Worm (Caenorhabditis elegans) whole organism, L3 larva: Measurements from ENCODE around the gene C10A4.9.

Source experiments
- R02D3.7 ChIP-seq: fragments of 150-350 bp; optimal IDR thresholded peaks from 2 replicates; lab custom pipeline; 2014; ENCODE audit warnings: missing biosample characterization, missing genetic modification characterization
- ZK546.5 ChIP-seq: sonication (generic microtip); optimal IDR thresholded peaks from 2 replicates; lab custom pipeline; 2017; ENCODE audit warnings: missing biosample characterization, missing genetic modification characterization
- aly-2 ChIP-seq: fragments of 150-350 bp; optimal IDR thresholded peaks from 2 replicates; lab custom pipeline; 2014; ENCODE audit warnings: missing biosample characterization, missing genetic modification characterization
- ama-1 ChIP-seq: fragments of 150-350 bp; optimal IDR thresholded peaks from 2 replicates; lab custom pipeline; 2018
- ceh-16 ChIP-seq: sonication (generic microtip); optimal IDR thresholded peaks from 2 replicates; lab custom pipeline; 2017; ENCODE audit warnings: missing biosample characterization, missing genetic modification characterization
- ceh-28 ChIP-seq: fragments of 150-350 bp; optimal IDR thresholded peaks from 2 replicates; lab custom pipeline; 2014; ENCODE audit warnings: missing biosample characterization, missing genetic modification reagents, missing genetic modification characterization
- ceh-82 ChIP-seq: fragments of 150-350 bp; optimal IDR thresholded peaks from 2 replicates; lab custom pipeline; 2014; ENCODE audit warnings: missing biosample characterization, missing genetic modification characterization
- egl-27 ChIP-seq: sonication (generic microtip); optimal IDR thresholded peaks from 4 replicates; lab custom pipeline; 2017; ENCODE audit warnings: missing biosample characterization, missing genetic modification reagents, missing genetic modification characterization
- egl-5 ChIP-seq: fragments of 150-350 bp; optimal IDR thresholded peaks from 2 replicates; lab custom pipeline; 2017; ENCODE audit warnings: missing biosample characterization, missing genetic modification reagents, missing genetic modification characterization, inconsistent platforms
- elt-1 ChIP-seq: fragments of 150-350 bp; optimal IDR thresholded peaks from 2 replicates; lab custom pipeline; 2014; ENCODE audit warnings: missing biosample characterization, missing genetic modification characterization
- elt-2 ChIP-seq: sonication (generic microtip); optimal IDR thresholded peaks from 2 replicates; lab custom pipeline; 2016; ENCODE audit warnings: missing genetic modification reagents, mild to moderate bottlenecking, missing genetic modification characterization, missing compliant biosample characterization
- elt-3 ChIP-seq, 3 experiments: fragments of 150-350 bp in 1 of 3; sonication (generic microtip) in 2 of 3; optimal IDR thresholded peaks; 2 replicates in 2 of 3; 4 replicates in 1 of 3; lab custom pipeline; 2014 to 2017; ENCODE audit warnings: missing biosample characterization in 3 of 3, missing genetic modification characterization in 3 of 3
- eor-1 ChIP-seq, 2 experiments: fragments of 150-350 bp; optimal IDR thresholded peaks; 2 replicates each; lab custom pipeline; 2014 to 2018; ENCODE audit warnings: missing biosample characterization in 2 of 2, missing genetic modification characterization in 2 of 2
- fkh-10 ChIP-seq: sonication (generic microtip); optimal IDR thresholded peaks from 2 replicates; lab custom pipeline; 2017; ENCODE audit warnings: missing biosample characterization, missing genetic modification reagents, missing genetic modification characterization
- fkh-2 ChIP-seq: fragments of 150-350 bp; optimal IDR thresholded peaks from 2 replicates; lab custom pipeline; 2014; ENCODE audit warnings: missing biosample characterization, missing genetic modification reagents, missing genetic modification characterization
- fos-1 ChIP-seq: fragments of 150-350 bp; optimal IDR thresholded peaks from 2 replicates; lab custom pipeline; 2014; ENCODE audit warnings: missing biosample characterization, missing genetic modification characterization
- hmg-11 ChIP-seq: sonication (generic microtip); optimal IDR thresholded peaks from 2 replicates; lab custom pipeline; 2016; ENCODE audit warnings: missing genetic modification characterization, missing compliant biosample characterization
- jun-1 ChIP-seq: fragments of 150-350 bp; optimal IDR thresholded peaks from 2 replicates; lab custom pipeline; 2014; ENCODE audit warnings: missing biosample characterization, missing genetic modification reagents, missing genetic modification characterization
- lin-15B ChIP-seq: fragments of 150-350 bp; optimal IDR thresholded peaks from 2 replicates; lab custom pipeline; 2014; ENCODE audit warnings: missing biosample characterization, missing genetic modification characterization
- lin-39 ChIP-seq: fragments of 150-350 bp; optimal IDR thresholded peaks from 2 replicates; lab custom pipeline; 2018; ENCODE audit warnings: missing biosample characterization, missing genetic modification reagents, missing genetic modification characterization
- lsy-12 ChIP-seq: sonication (generic microtip); optimal IDR thresholded peaks from 2 replicates; lab custom pipeline; 2016; ENCODE audit warnings: mild to moderate bottlenecking, missing genetic modification characterization, missing compliant biosample characterization
- mml-1 ChIP-seq: fragments of 150-350 bp; sonication (generic microtip); optimal IDR thresholded peaks from 3 replicates; lab custom pipeline; 2014; ENCODE audit warnings: missing biosample characterization, missing genetic modification characterization
- nhr-12 ChIP-seq: fragments of 150-350 bp; optimal IDR thresholded peaks from 2 replicates; lab custom pipeline; 2014; ENCODE audit warnings: missing biosample characterization, missing genetic modification characterization
- nhr-25 ChIP-seq: sonication (generic microtip); optimal IDR thresholded peaks from 2 replicates; lab custom pipeline; 2017; ENCODE audit warnings: missing biosample characterization, missing genetic modification characterization
- nhr-28 ChIP-seq: fragments of 150-350 bp; optimal IDR thresholded peaks from 2 replicates; lab custom pipeline; 2014; ENCODE audit warnings: missing biosample characterization, missing genetic modification characterization
- nhr-43 ChIP-seq: sonication (generic microtip); optimal IDR thresholded peaks from 2 replicates; lab custom pipeline; 2016; ENCODE audit warnings: mild to moderate bottlenecking, missing genetic modification characterization, missing compliant biosample characterization; ENCODE audit not compliant: poor library complexity, severe bottlenecking
- nhr-67 ChIP-seq: fragments of 150-350 bp; optimal IDR thresholded peaks from 2 replicates; lab custom pipeline; 2014; ENCODE audit warnings: missing biosample characterization, missing genetic modification characterization
- nhr-76 ChIP-seq: fragments of 150-350 bp; sonication (generic microtip); optimal IDR thresholded peaks from 5 replicates; lab custom pipeline; 2014; ENCODE audit warnings: missing biosample characterization, missing genetic modification characterization
- nhr-77 ChIP-seq: fragments of 150-350 bp; optimal IDR thresholded peaks from 2 replicates; lab custom pipeline; 2014; ENCODE audit warnings: missing biosample characterization, missing genetic modification characterization
- pha-4 ChIP-seq: fragments of 150-350 bp; optimal IDR thresholded peaks from 2 replicates; lab custom pipeline; 2014; ENCODE audit warnings: missing biosample characterization, missing genetic modification reagents, missing genetic modification characterization
- skn-1 ChIP-seq: fragments of 150-350 bp; optimal IDR thresholded peaks from 2 replicates; lab custom pipeline; 2014; ENCODE audit warnings: missing biosample characterization, missing genetic modification characterization
- snpc-4 ChIP-seq: fragments of 150-350 bp; optimal IDR thresholded peaks from 2 replicates; lab custom pipeline; 2014; ENCODE audit warnings: missing biosample characterization, missing genetic modification characterization
- tbx-2 ChIP-seq: sonication (generic microtip); optimal IDR thresholded peaks from 2 replicates; lab custom pipeline; 2016; ENCODE audit warnings: mild to moderate bottlenecking, missing genetic modification characterization, missing compliant biosample characterization
- unc-39 ChIP-seq: sonication (generic microtip); optimal IDR thresholded peaks from 4 replicates; lab custom pipeline; 2017; ENCODE audit warnings: missing biosample characterization, missing genetic modification characterization
- unc-62 ChIP-seq: fragments of 150-350 bp; sonication (generic microtip); optimal IDR thresholded peaks from 4 replicates; lab custom pipeline; 2014; ENCODE audit warnings: missing biosample characterization, missing genetic modification reagents, missing genetic modification characterization
- zag-1 ChIP-seq: fragments of 150-350 bp; optimal IDR thresholded peaks from 2 replicates; lab custom pipeline; 2014; ENCODE audit warnings: missing biosample characterization, missing genetic modification characterization
- ztf-11 ChIP-seq: fragments of 150-350 bp; optimal IDR thresholded peaks from 2 replicates; lab custom pipeline; 2014; ENCODE audit warnings: missing biosample characterization, missing genetic modification characterization
- ztf-4 ChIP-seq: fragments of 150-350 bp; optimal IDR thresholded peaks from 2 replicates; lab custom pipeline; 2014; ENCODE audit warnings: missing biosample characterization, missing genetic modification characterization

C10A4.9 gene

ce11 chrX:7398584-7398983, 22.1 kb upstream of the C10A4.9 start, which contains the start of gene C10A4.10:
C10A4.10 (plus strand) TSS chrX:7398884.
- TF ChIP-seq ZK546.5 (tag; lab: Kevin White, UChicago) (no peak), nhr-43 (tag; lab: Kevin White, UChicago) (no peak), fos-1 (tag; lab: Kevin White, UChicago) (no peak), unc-39 (tag; lab: Kevin White, UChicago) (no peak), fkh-10 (no peak), egl-5 (tag; lab: Kevin White, UChicago) (no peak), aly-2 (tag; lab: Kevin White, UChicago) (no peak), ceh-16 (tag; lab: Kevin White, UChicago) (no peak), ceh-82 (tag; lab: Kevin White, UChicago) (no peak), mml-1 (tag; lab: Kevin White, UChicago) (no peak), nhr-77 (tag; lab: Kevin White, UChicago) (no peak), R02D3.7 (tag; lab: Kevin White, UChicago) (no peak), nhr-28 (tag; lab: Kevin White, UChicago) (no peak), ama-1 (lab: Kevin White, UChicago) (no peak), elt-2 (tag; lab: Kevin White, UChicago) (no peak), nhr-76 (tag; lab: Kevin White, UChicago) (no peak), lin-15B (tag; lab: Kevin White, UChicago) (no peak), nhr-12 (tag; lab: Kevin White, UChicago) (no peak)

ce11 chrX:7400788-7401187, 19.9 kb upstream of the C10A4.9 start, which contains the start of gene C10A4.4:
C10A4.4 (plus strand) TSS chrX:7401088.
- TF ChIP-seq fkh-10 (no peak), nhr-67 (tag; lab: Kevin White, UChicago) (no peak), jun-1 (tag; lab: Kevin White, UChicago) (no peak), elt-2 (tag; lab: Kevin White, UChicago) (no peak), egl-27 (tag; lab: Kevin White, UChicago) (no peak), ceh-28 (tag; lab: Kevin White, UChicago) (no peak), unc-62 (GFP tag; lab: Kevin White, UChicago) (no peak), elt-3 (tag; optimal IDR thresholded peaks at IDR 0.05; lab: Kevin White, UChicago) (no peak), skn-1 (no peak), lsy-12 (tag; lab: Kevin White, UChicago) (no peak), eor-1 (tag; optimal IDR thresholded peaks at IDR 0.05; lab: Kevin White, UChicago) (no peak), hmg-11 (tag; lab: Kevin White, UChicago) (no peak), nhr-43 (tag; lab: Kevin White, UChicago) (no peak), lin-39 (tag; lab: Kevin White, UChicago) (no peak)

ce11 chrX:7404551-7404950, 16.1 kb upstream of the C10A4.9 start:
- TF ChIP-seq pha-4 (tag; lab: Kevin White, UChicago) (no peak), elt-2 (tag; lab: Kevin White, UChicago) (no peak), nhr-28 (tag; lab: Kevin White, UChicago) (no peak), nhr-25 (no peak), ama-1 (lab: Kevin White, UChicago) (no peak), tbx-2 (tag; lab: Kevin White, UChicago) (no peak), lin-15B (tag; lab: Kevin White, UChicago) (no peak), ztf-4 (tag; lab: Kevin White, UChicago) (no peak), ZK546.5 (tag; lab: Kevin White, UChicago) (no peak), lin-39 (tag; lab: Kevin White, UChicago) (no peak), skn-1 (no peak), elt-1 (tag; lab: Kevin White, UChicago) (no peak), hmg-11 (tag; lab: Kevin White, UChicago) (no peak), egl-27 (tag; lab: Kevin White, UChicago) (no peak), fkh-10 (no peak), jun-1 (tag; lab: Kevin White, UChicago) (no peak), lsy-12 (tag; lab: Kevin White, UChicago) (no peak)
- TF ChIP-seq, all 47 proteins: peak for 0

ce11 chrX:7405393-7405792, 15.3 kb upstream of the C10A4.9 start, which contains the start of gene C10A4.3:
C10A4.3 (plus strand) TSS chrX:7405693.
- TF ChIP-seq skn-1 (no peak), fkh-2 (tag; lab: Kevin White, UChicago) (no peak), pha-4 (tag; lab: Kevin White, UChicago) (no peak), zag-1 (tag; lab: Kevin White, UChicago) (no peak), unc-39 (tag; lab: Kevin White, UChicago) (no peak), jun-1 (tag; lab: Kevin White, UChicago) (no peak), aly-2 (tag; lab: Kevin White, UChicago) (no peak), snpc-4 (tag; lab: Kevin White, UChicago) (no peak), ztf-11 (tag; lab: Kevin White, UChicago) (no peak), nhr-12 (tag; lab: Kevin White, UChicago) (no peak), nhr-77 (tag; lab: Kevin White, UChicago) (no peak)
- TF ChIP-seq, all 47 proteins: peak for 0
